Worm (Caenorhabditis elegans) whole organism, midembryonic: ENCODE results near the gene C17G1.14.

Experiments used
- flt-1 ChIP-seq: fragments of 200-800 bp; sonication (Bioruptor generic); IDR thresholded peaks from 2 replicates; pipeline ENCODE4 v1.3.6; 2022; ENCODE audit warnings: missing genetic modification characterization, missing compliant biosample characterization
- ref-1 ChIP-seq: fragments of 200-800 bp; sonication (Bioruptor generic); conservative IDR thresholded peaks from 2 replicates; pipeline ENCODE4 v1.3.6; 2022; ENCODE audit warnings: missing genetic modification reagents, missing genetic modification characterization, missing compliant biosample characterization
- tab-1 ChIP-seq: fragments of 200-800 bp; sonication (Bioruptor generic); IDR thresholded peaks from 2 replicates; pipeline ENCODE4 v1.3.6; 2022; ENCODE audit warnings: missing genetic modification characterization, missing compliant biosample characterization
- ztf-29 ChIP-seq: fragments of 200-800 bp; sonication (Bioruptor generic); IDR thresholded peaks from 2 replicates; pipeline ENCODE4 v1.3.6; 2022; ENCODE audit warnings: missing genetic modification reagents, missing genetic modification characterization, missing compliant biosample characterization

DNA sequence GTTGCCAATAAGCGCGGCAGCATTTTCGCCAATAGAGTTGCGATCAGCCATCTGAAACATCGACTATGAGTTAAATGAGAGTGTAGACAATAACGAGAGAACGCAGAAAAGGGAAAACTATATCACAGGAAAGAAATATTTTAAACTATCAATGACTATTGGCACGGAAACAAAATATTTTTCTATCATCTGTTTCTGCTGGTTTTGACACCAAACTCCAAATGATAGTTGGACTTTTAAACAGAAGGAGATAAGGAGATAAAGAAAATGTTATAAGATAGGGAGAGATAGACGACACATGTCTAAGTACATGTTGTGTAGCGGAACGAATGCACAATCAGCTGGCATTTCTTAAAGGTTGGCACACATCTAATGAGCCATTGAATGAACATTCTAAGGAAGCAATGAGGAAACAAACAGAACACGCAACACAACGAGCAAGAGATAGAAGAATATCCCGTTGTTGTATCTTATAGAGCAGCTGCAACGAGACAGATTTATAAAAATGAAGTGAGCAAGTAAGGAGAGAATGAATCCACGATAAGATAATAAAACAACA is 15.9 kb downstream of the C17G1.14 start, which contains the start of gene cysl-1:
- TF ChIP-seq flt-1 (GFP tag; lab: Robert Waterston, UW) (no peak), ztf-29 (no peak), tab-1 (GFP tag; lab: Robert Waterston, UW) (no peak), ref-1 (GFP tag; lab: Robert Waterston, UW) (no peak)
